In the genomic region with DNA sequence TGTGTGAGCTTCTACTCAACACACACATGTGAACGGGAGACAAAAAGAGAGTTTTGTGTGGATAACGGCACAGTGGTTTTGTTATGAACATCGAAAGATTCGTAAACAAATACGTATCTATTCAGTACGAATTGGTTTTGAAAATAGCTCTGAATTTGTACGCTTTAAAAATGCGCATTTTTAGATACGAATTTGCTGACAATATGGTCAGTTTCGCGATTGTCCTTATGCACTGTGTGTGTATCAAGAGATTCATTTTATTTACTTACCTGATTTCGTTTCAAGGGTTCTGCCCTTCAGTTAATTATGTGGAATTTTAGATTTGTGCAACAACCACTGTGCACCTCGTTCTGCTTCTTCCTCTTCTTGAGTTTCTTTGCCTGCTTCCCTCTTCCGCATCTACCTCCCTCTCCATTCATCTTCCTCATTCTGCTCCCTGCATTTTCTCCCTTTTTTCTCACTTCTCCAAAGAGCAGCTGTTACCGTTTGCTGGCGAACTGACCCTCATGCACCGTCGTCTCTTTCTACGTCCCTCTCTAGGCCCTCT, we compare ENCODE assay signal across 1 fruit fly cellular context.
TF ChIP-seq lines count a peak whose summit lies in the region.

No protein-coding gene starts in this region.

TF ChIP-seq in whole organism, embryonic, 481 proteins besides CTCF, POLR2A, EP300 and RAD21 (continued from another document and continues in another):
- TF ChIP-seq CrebB (tag; optimal IDR thresholded peaks at IDR 0.05; lab: Kevin White, UChicago) (peak; percentile 6), CG12299 (tag; optimal IDR thresholded peaks at IDR 0.05; lab: Kevin White, UChicago) (peak; percentile 17), sens-2 (GFP tag; IDR thresholded peaks at IDR 0.05; lab: Robert Waterston, UW) (no peak; the same call in 1 of the 2 replicates), MESR4 (GFP tag; optimal IDR thresholded peaks at IDR 0.05; lab: Kevin White, UChicago) (no peak), Oli (tag; optimal IDR thresholded peaks at IDR 0.05; lab: Kevin White, UChicago) (peak; percentile 77), CG1602 (GFP tag; optimal IDR thresholded peaks at IDR 0.05; lab: Kevin White, UChicago) (peak; percentile 70), slou (GFP tag; optimal IDR thresholded peaks at IDR 0.05; lab: Kevin White, UChicago) (no peak), Dfd (GFP tag; optimal IDR thresholded peaks at IDR 0.05; lab: Kevin White, UChicago) (no peak), Fer3 (tag; optimal IDR thresholded peaks at IDR 0.05; lab: Kevin White, UChicago) (peak; percentile 21), Poxn (GFP tag; IDR thresholded peaks at IDR 0.05; lab: Robert Waterston, UW) (no peak), chinmo (GFP tag; IDR thresholded peaks at IDR 0.05; lab: Robert Waterston, UW; ENCODE audit: partially characterized antibody) (no peak), CG30403 (GFP tag; optimal IDR thresholded peaks at IDR 0.05; lab: Kevin White, UChicago) (peak; percentile 66), sug (tag; optimal IDR thresholded peaks at IDR 0.05; lab: Kevin White, UChicago) (no peak), CG4707 (GFP tag; optimal IDR thresholded peaks at IDR 0.05; lab: Kevin White, UChicago) (peak; percentile 90), CG15514 (GFP tag; optimal IDR thresholded peaks at IDR 0.05; lab: Kevin White, UChicago) (peak; percentile 11), Hr39 (optimal IDR thresholded peaks at IDR 0.05; lab: Kevin White, UChicago) (no peak), PHDP (tag; optimal IDR thresholded peaks at IDR 0.05; lab: Kevin White, UChicago) (peak; percentile 71), fd102C (GFP tag; optimal IDR thresholded peaks at IDR 0.05; lab: Kevin White, UChicago) (no peak), sqz (GFP tag; optimal IDR thresholded peaks at IDR 0.05; lab: Kevin White, UChicago) (peak; percentile 54), CG15696 (tag; optimal IDR thresholded peaks at IDR 0.05; lab: Kevin White, UChicago) (peak; percentile 78), chm (GFP tag; IDR thresholded peaks at IDR 0.05; lab: Robert Waterston, UW) (peak; percentile 23; the same call in 1 of the 2 replicates), CG7839 (tag; optimal IDR thresholded peaks at IDR 0.05; lab: Kevin White, UChicago) (peak; percentile 77), Deaf1 (tag; optimal IDR thresholded peaks at IDR 0.05; lab: Kevin White, UChicago) (peak; percentile 35), CG6272 (GFP tag; IDR thresholded peaks at IDR 0.05; lab: Robert Waterston, UW) (no peak), Fer1 (GFP tag; optimal IDR thresholded peaks at IDR 0.05; lab: Kevin White, UChicago) (peak; percentile 31), chn (GFP tag; optimal IDR thresholded peaks at IDR 0.05; lab: Kevin White, UChicago) (peak; percentile 75), ttk (GFP tag; IDR thresholded peaks at IDR 0.05; lab: Robert Waterston, UW) (no peak), CG32767 (GFP tag; IDR thresholded peaks at IDR 0.05; lab: Robert Waterston, UW) (peak; percentile 65; the same call in 1 of the 2 replicates), tup (GFP tag; optimal IDR thresholded peaks at IDR 0.05; lab: Kevin White, UChicago) (no peak), rib (GFP tag; IDR thresholded peaks at IDR 0.05; lab: Robert Waterston, UW) (no peak), Hmx (GFP tag; optimal IDR thresholded peaks at IDR 0.05; lab: Kevin White, UChicago) (no peak), h (optimal IDR thresholded peaks at IDR 0.05; lab: Kevin White, UChicago) (no peak), gcm (GFP tag; optimal IDR thresholded peaks at IDR 0.05; lab: Kevin White, UChicago) (peak; percentile 64), CG12155 (GFP tag; optimal IDR thresholded peaks at IDR 0.05; lab: Kevin White, UChicago) (peak; percentile 58), pum (GFP tag; optimal IDR thresholded peaks at IDR 0.05; lab: Kevin White, UChicago) (peak; percentile 78), CG11560 (tag; IDR thresholded peaks at IDR 0.05; lab: Robert Waterston, UW) (no peak), stwl (tag; optimal IDR thresholded peaks at IDR 0.05; lab: Kevin White, UChicago) (no peak), Dref (GFP tag; IDR thresholded peaks at IDR 0.05; lab: Robert Waterston, UW) (no peak), run (tag; optimal IDR thresholded peaks at IDR 0.05; lab: Kevin White, UChicago) (peak; percentile 37), Sox100B (GFP tag; optimal IDR thresholded peaks at IDR 0.05; lab: Kevin White, UChicago) (peak; percentile 77), tx (GFP tag; optimal IDR thresholded peaks at IDR 0.05; lab: Kevin White, UChicago) (peak; percentile 41), row (GFP tag; IDR thresholded peaks at IDR 0.05; lab: Robert Waterston, UW) (peak; percentile 71), CG3407 (GFP tag; optimal IDR thresholded peaks at IDR 0.05; lab: Kevin White, UChicago) (peak; percentile 64), ato (GFP tag; IDR thresholded peaks at IDR 0.05; lab: Robert Waterston, UW; ENCODE audit: partially characterized antibody) (no peak), Doc3 (GFP tag; IDR thresholded peaks at IDR 0.05; lab: Robert Waterston, UW; ENCODE audit: partially characterized antibody) (no peak), wor (GFP tag; IDR thresholded peaks at IDR 0.05; lab: Robert Waterston, UW) (peak; percentile 67), CG14860 (GFP tag; IDR thresholded peaks at IDR 0.05; lab: Robert Waterston, UW; ENCODE audit: partially characterized antibody) (no peak), ac (GFP tag; optimal IDR thresholded peaks at IDR 0.05; lab: Kevin White, UChicago) (peak; percentile 45), dmrt11E (tag; optimal IDR thresholded peaks at IDR 0.05; lab: Kevin White, UChicago) (peak; percentile 92), Spps (tag; optimal IDR thresholded peaks at IDR 0.05; lab: Kevin White, UChicago) (peak; percentile 75), Hand (GFP tag; optimal IDR thresholded peaks at IDR 0.05; lab: Kevin White, UChicago) (no peak), CkIIα-i1 (GFP tag; IDR thresholded peaks at IDR 0.05; lab: Robert Waterston, UW) (no peak), fru (optimal IDR thresholded peaks at IDR 0.05; lab: Kevin White, UChicago) (no peak), dimm (GFP tag; IDR thresholded peaks at IDR 0.05; lab: Robert Waterston, UW) (no peak), CG4404 (GFP tag; IDR thresholded peaks at IDR 0.05; lab: Robert Waterston, UW) (peak; percentile 72), Lim3 (GFP tag; IDR thresholded peaks at IDR 0.05; lab: Robert Waterston, UW) (no peak), Ets65A (GFP tag; lab: Kevin White, UChicago) (peak; percentile 92), HLH4C (GFP tag; IDR thresholded peaks at IDR 0.05; lab: Robert Waterston, UW; ENCODE audit: partially characterized antibody) (no peak), CG7271 (tag; optimal IDR thresholded peaks at IDR 0.05; lab: Kevin White, UChicago) (peak; percentile 21), Meics (GFP tag; optimal IDR thresholded peaks at IDR 0.05; lab: Kevin White, UChicago) (peak; percentile 33), CG3995 (GFP tag; optimal IDR thresholded peaks at IDR 0.05; lab: Kevin White, UChicago) (no peak), Hmr (GFP tag; optimal IDR thresholded peaks at IDR 0.05; lab: Kevin White, UChicago) (no peak), ham (GFP tag; IDR thresholded peaks at IDR 0.05; lab: Robert Waterston, UW) (no peak), abd-A (tag; optimal IDR thresholded peaks at IDR 0.05; lab: Kevin White, UChicago) (no peak), Awh (GFP tag; IDR thresholded peaks at IDR 0.05; lab: Robert Waterston, UW) (no peak), CG1233 (GFP tag; optimal IDR thresholded peaks at IDR 0.05; lab: Kevin White, UChicago) (peak; percentile 68), sim (GFP tag; IDR thresholded peaks at IDR 0.05; lab: Robert Waterston, UW) (no peak; the same call in 1 of the 2 replicates), exex (tag; optimal IDR thresholded peaks at IDR 0.05; lab: Kevin White, UChicago) (no peak), grn (GFP tag; optimal IDR thresholded peaks at IDR 0.05; lab: Kevin White, UChicago) (no peak), Gug (GFP tag; IDR thresholded peaks at IDR 0.05; lab: Robert Waterston, UW) (peak; percentile 48; the same call in 2 of the 4 replicates), Mrtf (GFP tag; IDR thresholded peaks at IDR 0.05; lab: Robert Waterston, UW) (0 out of 3 replicates have a peak, but pooled peaks have one; percentile 46), CG8924 (tag; optimal IDR thresholded peaks at IDR 0.05; lab: Kevin White, UChicago) (peak; percentile 83), seq (GFP tag; IDR thresholded peaks at IDR 0.05; lab: Robert Waterston, UW) (peak; percentile 28; the same call in 1 of the 2 replicates), pzg (GFP tag; optimal IDR thresholded peaks at IDR 0.05; lab: Kevin White, UChicago) (no peak), eyg (GFP tag; optimal IDR thresholded peaks at IDR 0.05; lab: Kevin White, UChicago) (no peak), pan (optimal IDR thresholded peaks at IDR 0.05; lab: Kevin White, UChicago) (no peak), pan (GFP tag; optimal IDR thresholded peaks at IDR 0.05 in 1 of 2, IDR thresholded peaks at IDR 0.05 in 1 of 2) (peak in 1 of 2 experiments; percentile 55), dan (GFP tag; IDR thresholded peaks at IDR 0.05; lab: Robert Waterston, UW) (peak; percentile 29; the same call in 1 of the 2 replicates), bsh (GFP tag; optimal IDR thresholded peaks at IDR 0.05; lab: Kevin White, UChicago) (peak; percentile 88 to 95), CG9215 (GFP tag; IDR thresholded peaks at IDR 0.05; lab: Robert Waterston, UW) (peak; percentile 24; the same call in 1 of the 2 replicates), kay (GFP tag; optimal IDR thresholded peaks at IDR 0.05; lab: Kevin White, UChicago) (peak; percentile 33), NC2β (GFP tag; optimal IDR thresholded peaks at IDR 0.05; lab: Kevin White, UChicago) (peak; percentile 84), CG4424 (GFP tag; optimal IDR thresholded peaks at IDR 0.05; lab: Kevin White, UChicago) (peak; percentile 85), nerfin-1 (tag; optimal IDR thresholded peaks at IDR 0.05; lab: Kevin White, UChicago) (peak; percentile 84), bowl (GFP tag; IDR thresholded peaks at IDR 0.05; lab: Robert Waterston, UW) (no peak), insv (GFP tag; optimal IDR thresholded peaks at IDR 0.05; lab: Kevin White, UChicago) (peak in 1 of 2 experiments; percentile 18), CG14441 (GFP tag; IDR thresholded peaks at IDR 0.05; lab: Robert Waterston, UW) (0 out of 2 replicates have a peak, but pooled peaks have one; percentile 23), CG11085 (GFP tag; IDR thresholded peaks at IDR 0.05; lab: Robert Waterston, UW) (no peak), HHEX (GFP tag; optimal IDR thresholded peaks at IDR 0.05; lab: Kevin White, UChicago) (peak; percentile 26), tna (GFP tag; IDR thresholded peaks at IDR 0.05; lab: Robert Waterston, UW; ENCODE audit: partially characterized antibody) (no peak), ftz-f1 (GFP tag; optimal IDR thresholded peaks at IDR 0.05; lab: Kevin White, UChicago) (no peak), B-H2 (GFP tag; optimal IDR thresholded peaks at IDR 0.05; lab: Kevin White, UChicago) (no peak), emc (GFP tag; optimal IDR thresholded peaks at IDR 0.05; lab: Kevin White, UChicago) (no peak), fd3F (GFP tag; optimal IDR thresholded peaks at IDR 0.05; lab: Kevin White, UChicago) (no peak), repo (GFP tag; optimal IDR thresholded peaks at IDR 0.05; lab: Kevin White, UChicago) (peak; percentile 54), dmrt99B (tag; optimal IDR thresholded peaks at IDR 0.05; lab: Kevin White, UChicago) (peak; percentile 77), usp (GFP tag; optimal IDR thresholded peaks at IDR 0.05; lab: Kevin White, UChicago) (no peak), salm (tag; optimal IDR thresholded peaks at IDR 0.05; lab: Kevin White, UChicago) (peak; percentile 43), prd (optimal IDR thresholded peaks at IDR 0.05; lab: Kevin White, UChicago) (no peak), prd (GFP tag; IDR thresholded peaks at IDR 0.05; lab: Robert Waterston, UW) (peak; percentile 75; the same call in 2 of the 3 replicates), CG10654 (GFP tag; optimal IDR thresholded peaks at IDR 0.05; lab: Kevin White, UChicago) (peak; percentile 52), CG6175 (GFP tag; IDR thresholded peaks at IDR 0.05; lab: Robert Waterston, UW) (no peak), CG14965 (GFP tag; optimal IDR thresholded peaks at IDR 0.05; lab: Kevin White, UChicago; ENCODE audit: borderline replicate concordance) (no peak), Dll (GFP tag; IDR thresholded peaks at IDR 0.05; lab: Robert Waterston, UW; ENCODE audit: partially characterized antibody) (no peak), oc (tag; optimal IDR thresholded peaks at IDR 0.05; lab: Kevin White, UChicago) (peak; percentile 53), ap (GFP tag; IDR thresholded peaks at IDR 0.05; lab: Robert Waterston, UW) (no peak), CG31388 (GFP tag; optimal IDR thresholded peaks at IDR 0.05; lab: Kevin White, UChicago) (no peak), odd (GFP tag; optimal IDR thresholded peaks at IDR 0.05; lab: Kevin White, UChicago) (peak; percentile 56), lab (GFP tag; optimal IDR thresholded peaks at IDR 0.05; lab: Kevin White, UChicago) (peak; percentile 62), CG10565 (GFP tag; optimal IDR thresholded peaks at IDR 0.05; lab: Kevin White, UChicago) (no peak), CG17802 (tag; optimal IDR thresholded peaks at IDR 0.05; lab: Kevin White, UChicago) (peak; percentile 32), peb (GFP tag; IDR thresholded peaks at IDR 0.05; lab: Robert Waterston, UW) (peak; percentile 47; the same call in 1 of the 2 replicates), CG42726 (GFP tag; IDR thresholded peaks at IDR 0.05; lab: Robert Waterston, UW; ENCODE audit: partially characterized antibody) (no peak), Dip3 (GFP tag; optimal IDR thresholded peaks at IDR 0.05; lab: Kevin White, UChicago) (peak; percentile 26), Dad (GFP tag; optimal IDR thresholded peaks at IDR 0.05; lab: Kevin White, UChicago) (no peak), wek (GFP tag; optimal IDR thresholded peaks at IDR 0.05; lab: Kevin White, UChicago) (no peak), slbo (GFP tag; IDR thresholded peaks at IDR 0.05; lab: Robert Waterston, UW) (peak; percentile 54), CG17385 (GFP tag; optimal IDR thresholded peaks at IDR 0.05; lab: Kevin White, UChicago) (peak; percentile 89), CG9817 (tag; optimal IDR thresholded peaks at IDR 0.05; lab: Kevin White, UChicago) (peak; percentile 39), pita (GFP tag; optimal IDR thresholded peaks at IDR 0.05; lab: Kevin White, UChicago) (no peak), CG9797 (GFP tag; optimal IDR thresholded peaks at IDR 0.05; lab: Kevin White, UChicago) (peak; percentile 7), pho (GFP tag; optimal IDR thresholded peaks at IDR 0.05; lab: Kevin White, UChicago) (peak; percentile 6), CG9727 (GFP tag; optimal IDR thresholded peaks at IDR 0.05; lab: Kevin White, UChicago) (peak; percentile 87), caup (GFP tag; optimal IDR thresholded peaks at IDR 0.05; lab: Kevin White, UChicago; ENCODE audit: severe bottlenecking) (no peak), CG8478 (optimal IDR thresholded peaks at IDR 0.05; lab: Kevin White, UChicago) (no peak)
